Worm (Caenorhabditis elegans): ENCODE data around the gene T19H5.4.
"Not testable (repeated sequence)": the region's sequence is repeated elsewhere in the genome, so short reads cannot be mapped to it uniquely, and the experiment has no call there.

DNA sequence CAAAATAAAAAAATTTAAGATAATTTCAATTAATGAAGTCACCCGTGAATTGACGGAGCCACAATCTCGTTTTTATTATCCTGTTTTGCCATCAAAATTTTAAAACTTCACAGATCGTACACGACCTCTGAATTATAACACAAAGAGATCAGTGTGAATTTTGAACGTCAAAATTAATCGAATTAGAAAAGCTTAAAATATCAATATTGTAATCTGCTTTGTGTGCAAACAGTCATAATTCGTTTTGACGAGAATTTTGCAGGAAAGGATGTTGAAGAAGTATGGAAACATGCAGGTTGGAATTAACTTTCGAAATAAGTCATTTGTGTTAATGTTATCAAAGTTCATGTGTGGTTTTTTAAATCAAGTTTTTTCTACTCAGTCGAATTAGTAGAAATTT is 25.3 kb downstream of the T19H5.4 start, which contains the start of gene chil-21:
- not testable (repeated sequence) for TF ChIP-seq nhr-237 (tag; optimal IDR thresholded peaks at IDR 0.05); ztf-11 (tag; optimal IDR thresholded peaks at IDR 0.05); nhr-2 (tag; optimal IDR thresholded peaks at IDR 0.05); mep-1 (tag; optimal IDR thresholded peaks at IDR 0.05); unc-62 (GFP tag; optimal IDR thresholded peaks at IDR 0.05); nhr-12 (tag; optimal IDR thresholded peaks at IDR 0.05)

Data from whole organism, mixed stage, embryonic.